Worm (Caenorhabditis elegans): Measurements from ENCODE around the gene CC8.2.

The CC8.2 gene

DNA sequence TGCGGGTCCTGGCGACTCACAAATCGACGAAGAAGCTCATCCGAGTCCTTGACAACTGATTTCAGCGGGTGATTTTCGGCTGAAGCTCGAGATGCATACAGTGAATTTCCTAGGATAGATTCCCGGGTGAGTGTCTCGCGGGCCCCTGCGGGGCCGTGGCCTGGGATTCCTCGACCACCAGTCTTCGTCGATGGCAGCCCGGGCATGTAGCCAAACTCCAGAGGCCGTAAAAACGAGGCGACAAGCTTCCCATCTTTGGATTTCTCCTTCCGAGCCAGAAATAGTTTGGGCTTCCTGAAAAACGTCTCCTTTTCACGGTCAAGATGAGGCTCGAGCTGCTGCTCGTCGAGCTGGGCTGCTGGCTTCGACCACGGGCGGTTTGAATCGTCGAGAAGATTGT is 39.6 kb upstream of the CC8.2 start:
- no peak for TF ChIP-seq flh-1 (GFP tag; optimal IDR thresholded peaks at IDR 0.05)
- no peak for TF ChIP-seq lin-32 (GFP tag; optimal IDR thresholded peaks at IDR 0.05)
- TF ChIP-seq pha-4 (tag; optimal IDR thresholded peaks at IDR 0.05): no peak
- no peak for TF ChIP-seq sem-2 (GFP tag; optimal IDR thresholded peaks at IDR 0.05)
- TF ChIP-seq nhr-76 (tag; optimal IDR thresholded peaks at IDR 0.05): no peak
- TF ChIP-seq lsy-2 (tag; optimal IDR thresholded peaks at IDR 0.05): no peak

DNA sequence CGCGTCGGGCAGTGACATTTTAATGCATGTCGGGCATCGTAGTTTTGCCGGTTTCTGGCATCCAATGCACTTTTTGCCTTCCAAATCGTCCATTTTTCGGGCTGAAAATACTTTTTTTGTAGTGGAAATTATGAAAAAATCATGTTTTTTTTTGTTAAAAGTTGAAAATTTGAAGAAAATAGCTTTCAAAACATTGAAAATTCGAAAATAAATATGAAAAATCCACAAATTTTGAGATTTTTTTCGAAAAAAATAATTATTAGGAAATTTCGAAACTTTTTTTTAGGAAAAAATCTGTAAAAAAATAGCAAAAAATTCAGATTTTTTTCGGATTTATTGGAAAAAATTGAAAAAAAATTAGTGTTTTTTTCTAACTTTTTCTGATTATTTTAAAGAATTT is 38.3 kb upstream of the CC8.2 start, which contains the start of gene map-1:
Gene map-1 (minus strand): TSS at position 101 of the 400 bp plus-strand sequence.
- TF ChIP-seq ces-1 (GFP tag; optimal IDR thresholded peaks at IDR 0.05): no peak

DNA sequence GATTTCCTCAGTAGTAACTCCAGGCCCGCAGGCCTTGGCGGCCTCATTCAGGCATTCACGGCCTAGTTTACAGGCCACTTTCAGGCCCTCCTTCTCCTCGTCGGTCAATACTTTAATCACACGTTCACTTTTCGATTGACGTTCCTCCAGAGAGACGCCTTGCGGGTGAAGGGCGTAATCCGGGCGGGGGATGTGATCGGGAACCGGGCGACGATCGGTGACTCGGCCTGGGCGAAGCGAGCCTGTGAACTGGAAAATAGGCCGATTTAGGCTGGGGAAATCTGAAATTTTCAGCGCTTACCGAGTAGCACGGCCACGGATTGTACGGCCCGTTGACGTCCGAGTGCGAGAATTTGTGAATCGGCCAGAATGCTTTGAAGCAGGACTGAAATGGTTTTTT is 37.8 kb upstream of the CC8.2 start:
- TF ChIP-seq ceh-43 (GFP tag; optimal IDR thresholded peaks at IDR 0.05) (no peak), sptf-1 (tag; optimal IDR thresholded peaks at IDR 0.05) (no peak), lin-13 (tag; optimal IDR thresholded peaks at IDR 0.05) (no peak), sem-2 (GFP tag; optimal IDR thresholded peaks at IDR 0.05) (no peak), unc-62 (GFP tag; optimal IDR thresholded peaks at IDR 0.05) (no peak), pha-4 (tag; optimal IDR thresholded peaks at IDR 0.05) (no peak), hlh-1 (tag; optimal IDR thresholded peaks at IDR 0.05) (no peak), mep-1 (tag; optimal IDR thresholded peaks at IDR 0.05) (no peak), blmp-1 (tag; optimal IDR thresholded peaks at IDR 0.05) (no peak), bed-3 (GFP tag; optimal IDR thresholded peaks at IDR 0.05) (no peak)

DNA sequence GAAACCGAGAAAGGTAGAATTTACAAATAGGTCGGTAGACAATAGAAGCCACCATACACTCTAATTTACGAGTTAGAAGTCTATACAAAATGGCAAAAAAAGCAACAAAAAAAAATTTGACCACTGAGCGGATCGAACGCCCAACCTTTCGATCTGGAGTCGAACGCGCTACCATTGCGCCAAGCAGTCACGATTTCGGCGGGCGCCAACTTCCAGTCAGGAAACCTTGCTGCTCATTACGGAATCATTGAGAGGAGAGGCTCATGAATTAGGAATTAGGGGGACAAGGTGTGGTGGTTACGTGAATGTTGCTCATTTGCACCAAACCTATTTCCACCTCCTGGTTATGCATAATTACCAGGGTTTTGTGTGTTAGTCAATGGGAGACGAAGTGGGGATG is 33.3 kb upstream of the CC8.2 start:
- TF ChIP-seq lin-32 (GFP tag; optimal IDR thresholded peaks at IDR 0.05): no peak
- TF ChIP-seq bed-3 (GFP tag; optimal IDR thresholded peaks at IDR 0.05): no peak
- no peak for TF ChIP-seq ceh-83 (GFP tag; optimal IDR thresholded peaks at IDR 0.05)
- no peak for TF ChIP-seq mls-2 (tag; optimal IDR thresholded peaks at IDR 0.05)
- TF ChIP-seq mab-5 (tag; optimal IDR thresholded peaks at IDR 0.05): no peak
- no peak for TF ChIP-seq nhr-76 (tag; optimal IDR thresholded peaks at IDR 0.05)
- TF ChIP-seq nhr-28 (tag; optimal IDR thresholded peaks at IDR 0.05): no peak
- no peak for TF ChIP-seq ztf-11 (tag; optimal IDR thresholded peaks at IDR 0.05)
- TF ChIP-seq lin-13 (tag; optimal IDR thresholded peaks at IDR 0.05): no peak
- no peak for TF ChIP-seq elt-3 (tag; optimal IDR thresholded peaks at IDR 0.05)
- no peak for TF ChIP-seq ceh-39 (tag; optimal IDR thresholded peaks at IDR 0.05)
- no peak for TF ChIP-seq tbx-8 (GFP tag; optimal IDR thresholded peaks at IDR 0.05)
- TF ChIP-seq zip-8 (tag; optimal IDR thresholded peaks at IDR 0.05): no peak
- no peak for TF ChIP-seq snpc-4 (tag; optimal IDR thresholded peaks at IDR 0.05)
- TF ChIP-seq sem-2 (GFP tag; optimal IDR thresholded peaks at IDR 0.05): no peak

DNA sequence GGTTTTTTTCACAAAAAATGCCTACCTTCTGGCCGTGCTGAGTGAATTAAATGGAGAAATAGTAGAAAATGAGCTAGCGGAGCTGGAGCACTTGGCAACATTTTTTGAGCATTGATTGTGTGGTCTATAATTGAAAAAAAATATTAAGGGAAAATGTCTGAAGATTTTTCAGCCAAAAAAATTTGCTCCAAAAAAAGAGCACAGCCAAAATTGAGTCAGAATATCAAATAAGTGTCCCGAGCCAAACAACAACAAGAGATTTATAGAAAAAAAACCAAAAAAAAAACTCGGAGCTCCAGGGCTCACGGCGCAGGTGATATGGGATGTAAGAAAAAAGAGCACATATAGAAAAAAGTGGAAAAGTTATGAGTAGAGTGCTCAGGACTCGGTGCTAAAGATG is 20.1 kb upstream of the CC8.2 start, which contains the start of gene fmil-1:
Gene fmil-1 (minus strand): TSS at position 101 of the 400 bp plus-strand sequence.
- no peak for TF ChIP-seq nhr-28 (tag; optimal IDR thresholded peaks at IDR 0.05)
- no peak for TF ChIP-seq ceh-39 (tag; optimal IDR thresholded peaks at IDR 0.05)
- TF ChIP-seq snpc-4 (tag; optimal IDR thresholded peaks at IDR 0.05): no peak
- no peak for TF ChIP-seq M03D4.4 (tag; optimal IDR thresholded peaks at IDR 0.05)
- no peak for TF ChIP-seq mls-2 (tag; optimal IDR thresholded peaks at IDR 0.05)
- no peak for TF ChIP-seq unc-39 (tag; optimal IDR thresholded peaks at IDR 0.05)
- TF ChIP-seq cnd-1 (tag; optimal IDR thresholded peaks at IDR 0.05): no peak
- TF ChIP-seq nhr-12 (tag; optimal IDR thresholded peaks at IDR 0.05): no peak
- no peak for TF ChIP-seq zip-8 (tag; optimal IDR thresholded peaks at IDR 0.05)
- TF ChIP-seq hlh-1 (tag; optimal IDR thresholded peaks at IDR 0.05): no peak
- no peak for TF ChIP-seq ham-2 (GFP tag; optimal IDR thresholded peaks at IDR 0.05)
- no peak for TF ChIP-seq tbx-8 (GFP tag; optimal IDR thresholded peaks at IDR 0.05)
- TF ChIP-seq drap-1 (GFP tag; optimal IDR thresholded peaks at IDR 0.05): no peak
- TF ChIP-seq unc-62 (GFP tag; optimal IDR thresholded peaks at IDR 0.05): no peak
- TF ChIP-seq nhr-2 (tag; optimal IDR thresholded peaks at IDR 0.05): no peak
- no peak for TF ChIP-seq pha-4 (tag; optimal IDR thresholded peaks at IDR 0.05)
- no peak for TF ChIP-seq blmp-1 (tag; optimal IDR thresholded peaks at IDR 0.05)
- no peak for TF ChIP-seq mab-5 (tag; optimal IDR thresholded peaks at IDR 0.05)
- TF ChIP-seq sptf-1 (tag; optimal IDR thresholded peaks at IDR 0.05): no peak
- TF ChIP-seq ceh-83 (GFP tag; optimal IDR thresholded peaks at IDR 0.05): no peak

DNA sequence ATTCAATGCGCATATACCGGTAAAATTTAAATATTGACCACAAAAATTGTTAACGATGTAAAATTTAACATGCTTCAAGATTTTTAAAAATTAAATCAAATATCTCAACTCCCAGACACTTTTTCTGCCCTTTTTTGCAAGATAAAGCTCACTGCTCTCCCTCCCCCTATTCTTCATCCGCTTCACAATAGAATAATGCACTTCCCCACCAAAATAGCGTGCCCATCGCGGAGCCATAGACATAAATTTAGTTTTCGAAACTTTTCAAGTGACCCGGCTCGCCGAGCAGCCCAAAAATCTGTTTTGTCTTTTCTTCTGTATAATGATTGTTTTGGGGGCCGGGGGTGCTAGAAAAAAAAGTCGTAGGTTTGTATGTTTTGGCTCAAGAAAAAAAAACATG is 19.3 kb upstream of the CC8.2 start:
- TF ChIP-seq unc-62 (GFP tag; optimal IDR thresholded peaks at IDR 0.05) (no peak), nhr-12 (tag; optimal IDR thresholded peaks at IDR 0.05) (no peak), ces-1 (GFP tag; optimal IDR thresholded peaks at IDR 0.05) (peak; percentile 86)

Data from whole organism, mixed stage, embryonic.